Worm (Caenorhabditis elegans): ENCODE results near the gene tag-267.

tag-267 gene

DNA sequence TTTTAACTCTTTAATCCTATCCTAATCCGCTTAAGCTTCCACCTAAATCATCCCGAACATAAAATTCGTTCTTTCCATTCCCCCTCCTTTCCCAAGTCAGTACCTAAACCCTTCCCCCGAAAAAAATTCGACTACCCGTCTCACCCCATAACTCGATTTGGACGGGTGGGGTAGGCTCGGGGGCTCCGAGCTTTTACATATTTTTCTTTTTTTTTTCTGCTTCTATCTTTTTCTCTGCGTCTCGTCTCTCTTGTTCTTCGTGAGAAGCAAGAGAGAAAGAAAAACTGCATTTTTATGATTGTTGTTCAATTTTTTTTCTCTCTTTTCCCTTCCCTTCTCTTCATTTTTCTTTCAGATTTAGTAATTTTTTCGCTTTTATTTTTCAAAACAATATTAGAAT lies 34.8 kb downstream of the tag-267 start:
- TF ChIP-seq tra-1 (GFP tag; IDR thresholded peaks at IDR 0.05) (no peak), unc-130 (GFP tag; optimal IDR thresholded peaks at IDR 0.05) (no peak), nhr-237 (tag; optimal IDR thresholded peaks at IDR 0.05) (no peak), mes-2 (tag; optimal IDR thresholded peaks at IDR 0.05; ENCODE audit: poor library complexity, severe bottlenecking) (no peak), attf-4 (tag; optimal IDR thresholded peaks at IDR 0.05) (no peak), pqm-1 (tag; optimal IDR thresholded peaks at IDR 0.05) (no peak), egl-43 (GFP tag; IDR thresholded peaks at IDR 0.05) (0 out of 2 replicates have a peak, but pooled peaks have one; percentile 15), zip-2 (tag; optimal IDR thresholded peaks at IDR 0.05) (no peak), nhr-11 (tag; optimal IDR thresholded peaks at IDR 0.05) (no peak), Y48G9A.11 (GFP tag; IDR thresholded peaks at IDR 0.05) (no peak), nhr-76 (tag; optimal IDR thresholded peaks at IDR 0.05) (no peak), nhr-111 (GFP tag; optimal IDR thresholded peaks at IDR 0.05) (no peak), ceh-62 (tag; optimal IDR thresholded peaks at IDR 0.05) (no peak), unc-62 (GFP tag; optimal IDR thresholded peaks at IDR 0.05 in 1 of 2) (no peak), unc-62 (tag; optimal IDR thresholded peaks at IDR 0.05) (no peak), mep-1 (tag; optimal IDR thresholded peaks at IDR 0.05) (peak; percentile 44), lir-3 (tag; optimal IDR thresholded peaks at IDR 0.05) (no peak), ctbp-1 (GFP tag; IDR thresholded peaks at IDR 0.05) (peak; percentile 70), dve-1 (tag; optimal IDR thresholded peaks at IDR 0.05; ENCODE audit: insufficient read depth) (no peak), daf-8 (GFP tag; IDR thresholded peaks at IDR 0.05) (no peak), php-3 (GFP tag; IDR thresholded peaks at IDR 0.05) (no peak), aha-1 (tag) (peak; percentile 77), rbr-2 (tag; optimal IDR thresholded peaks at IDR 0.05) (peak; percentile 14), nhr-6 (tag; optimal IDR thresholded peaks at IDR 0.05) (no peak), Y75B8A.6 (GFP tag; IDR thresholded peaks at IDR 0.05) (no peak), mdt-29 (GFP tag; IDR thresholded peaks at IDR 0.05) (no peak), ces-1 (GFP tag; optimal IDR thresholded peaks at IDR 0.05) (peak; percentile 76), R02D3.7 (tag; optimal IDR thresholded peaks at IDR 0.05) (no peak), fkh-10 (GFP tag; optimal IDR thresholded peaks at IDR 0.05) (peak; percentile 63), fos-1 (tag; optimal IDR thresholded peaks at IDR 0.05) (no peak), jun-1 (tag; optimal IDR thresholded peaks at IDR 0.05) (no peak), F49E8.2 (tag; optimal IDR thresholded peaks at IDR 0.05; ENCODE audit: borderline replicate concordance) (no peak), ceh-28 (tag; optimal IDR thresholded peaks at IDR 0.05) (no peak)

DNA sequence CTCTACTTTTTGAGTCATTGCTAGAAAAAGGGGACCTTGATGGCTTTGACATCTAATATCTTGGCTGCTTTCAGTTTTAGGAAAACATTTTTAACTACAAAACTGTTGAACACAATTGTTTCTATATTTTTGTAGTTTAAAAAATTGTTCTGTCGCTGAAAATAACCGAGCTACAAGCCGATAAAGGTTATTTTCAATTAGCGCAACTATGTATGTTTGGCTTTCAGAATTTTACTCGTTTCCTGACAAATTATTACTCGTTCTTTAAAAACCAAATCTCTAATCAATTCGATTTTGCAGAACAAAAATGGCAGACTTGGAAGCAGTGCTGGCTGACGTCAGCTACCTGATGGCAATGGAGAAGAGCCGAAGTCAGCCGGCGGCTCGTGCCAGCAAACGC lies 35.2 kb downstream of the tag-267 start, which contains the start of gene grk-2:
TSS of gene grk-2 (plus strand) at position 301 of the 400 bp plus-strand sequence.
- TF ChIP-seq unc-39 (tag; optimal IDR thresholded peaks at IDR 0.05): no peak
- no peak for TF ChIP-seq zip-11 (GFP tag; IDR thresholded peaks at IDR 0.05)
- TF ChIP-seq lim-7 (GFP tag; IDR thresholded peaks at IDR 0.05): no peak
- no peak for TF ChIP-seq ceh-28 (tag; optimal IDR thresholded peaks at IDR 0.05)
- TF ChIP-seq F10B5.3 (tag; optimal IDR thresholded peaks at IDR 0.05): no peak
- TF ChIP-seq ceh-32 (tag; optimal IDR thresholded peaks at IDR 0.05; ENCODE audit: poor library complexity): no peak

DNA sequence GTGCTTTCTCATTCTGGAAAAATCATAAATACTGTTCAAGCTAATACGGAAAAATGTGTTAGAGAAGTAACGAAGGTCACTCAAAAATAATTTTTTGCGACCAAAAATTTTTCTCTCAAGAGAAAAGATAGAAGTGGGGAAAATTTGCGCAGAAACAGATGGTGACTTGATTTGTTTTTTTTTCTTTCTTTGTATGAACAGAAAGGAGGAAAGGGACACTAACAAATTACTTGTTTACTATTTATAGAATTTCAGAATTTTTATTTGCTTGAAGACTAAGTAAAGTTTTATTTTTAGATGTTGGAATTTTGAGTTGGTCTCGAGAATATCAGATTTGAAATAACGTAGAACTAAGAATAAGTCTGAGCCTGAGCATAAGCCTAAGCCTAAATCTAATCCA lies 42.7 kb downstream of the tag-267 start, which contains the start of gene W02B3.4:
TSS of gene W02B3.4 (minus strand) at position 101 of the 400 bp plus-strand sequence.
- TF ChIP-seq lin-15B (tag; optimal IDR thresholded peaks at IDR 0.05) (no peak), hlh-11 (tag; optimal IDR thresholded peaks at IDR 0.05) (no peak), aha-1 (tag) (peak; percentile 73), attf-4 (tag; optimal IDR thresholded peaks at IDR 0.05) (no peak), zfp-2 (tag; optimal IDR thresholded peaks at IDR 0.05) (no peak), dmd-8 (GFP tag; IDR thresholded peaks at IDR 0.05) (no peak), F49E8.2 (tag; optimal IDR thresholded peaks at IDR 0.05; ENCODE audit: borderline replicate concordance) (no peak), ceh-82 (tag; optimal IDR thresholded peaks at IDR 0.05) (no peak), unc-62 (GFP tag; optimal IDR thresholded peaks at IDR 0.05 in 1 of 2) (peak in 1 of 2 experiments; percentile 84), unc-62 (tag; optimal IDR thresholded peaks at IDR 0.05) (no peak), nhr-48 (tag; optimal IDR thresholded peaks at IDR 0.05) (no peak)
